Worm (Caenorhabditis elegans) whole organism, midembryonic: ENCODE results near the gene unc-69.

ENCODE experiments used
- T22C8.4 ChIP-seq: fragments of 200-800 bp; sonication (Bioruptor generic); IDR thresholded peaks from 2 replicates; pipeline ENCODE4 v1.3.6; 2022; ENCODE audit warnings: missing genetic modification characterization, missing compliant biosample characterization
- flt-1 ChIP-seq: fragments of 200-800 bp; sonication (Bioruptor generic); IDR thresholded peaks from 2 replicates; pipeline ENCODE4 v1.3.6; 2022; ENCODE audit warnings: missing genetic modification characterization, missing compliant biosample characterization
- klf-2 ChIP-seq: fragments of 200-800 bp; sonication (Bioruptor generic); conservative IDR thresholded peaks from 2 replicates; pipeline ENCODE4 v1.3.6; 2022; ENCODE audit warnings: missing genetic modification reagents, missing genetic modification characterization, missing compliant biosample characterization
- med-1 ChIP-seq: sonication (generic microtip); optimal IDR thresholded peaks from 2 replicates; lab custom pipeline; 2017; ENCODE audit warnings: missing genetic modification characterization, mild to moderate bottlenecking, missing compliant biosample characterization, antibody characterized with exemption, missing genetic modification reagents; ENCODE audit not compliant: insufficient read depth
- ref-1 ChIP-seq: fragments of 200-800 bp; sonication (Bioruptor generic); conservative IDR thresholded peaks from 2 replicates; pipeline ENCODE4 v1.3.6; 2022; ENCODE audit warnings: missing genetic modification reagents, missing genetic modification characterization, missing compliant biosample characterization
- tab-1 ChIP-seq: fragments of 200-800 bp; sonication (Bioruptor generic); IDR thresholded peaks from 2 replicates; pipeline ENCODE4 v1.3.6; 2022; ENCODE audit warnings: missing genetic modification characterization, missing compliant biosample characterization

DNA sequence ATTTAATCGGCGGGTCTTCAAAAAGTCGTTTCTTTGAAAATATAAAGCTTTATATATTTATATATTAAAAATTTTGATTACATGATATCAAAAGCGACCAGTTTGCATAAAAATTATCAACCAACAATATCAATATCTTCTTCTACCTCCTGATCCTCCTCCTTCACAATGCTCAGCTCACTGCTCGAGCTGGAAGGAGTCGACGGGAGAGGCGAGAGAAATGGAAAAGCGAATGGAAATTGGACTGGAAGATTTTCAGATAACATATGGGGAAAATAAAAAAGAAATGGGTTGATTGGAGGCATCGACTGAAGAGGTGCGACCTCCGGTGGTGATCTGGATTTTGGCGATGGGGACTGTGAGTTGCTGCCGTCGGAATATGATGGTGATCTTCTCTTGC lies 21.2 kb downstream of the unc-69 start:
- no peak for TF ChIP-seq T22C8.4
- no peak for TF ChIP-seq flt-1
- TF ChIP-seq med-1: no peak
- no peak for TF ChIP-seq tab-1 (GFP tag; lab: Robert Waterston, UW)
- no peak for TF ChIP-seq klf-2 (GFP tag; lab: Robert Waterston, UW)
- no peak for TF ChIP-seq ref-1
